Fruit fly (Drosophila melanogaster) whole organism, embryonic: ENCODE data around the gene CG5068.

Experiments used
- Awh ChIP-seq: fragments of 200-800 bp; sonication (Bioruptor generic); IDR thresholded peaks from 2 replicates; pipeline ENCODE4, ENCODE4 v1.3.6; 2022; ENCODE audit warnings: missing biosample characterization, missing genetic modification characterization
- CG10147 ChIP-seq: fragments of 200-800 bp; sonication (Bioruptor generic); optimal IDR thresholded peaks from 2 replicates; lab custom pipeline; 2019; ENCODE audit warnings: missing biosample characterization, mild to moderate bottlenecking, missing genetic modification characterization, moderate library complexity
- CG11695 ChIP-seq: fragments of 200-800 bp; sonication (Bioruptor generic); IDR thresholded peaks from 3 replicates; pipeline ENCODE4 v1.3.6; 2022; ENCODE audit warnings: missing biosample characterization, missing genetic modification characterization
- CG13624 ChIP-seq: fragments of 200-800 bp; sonication (Bioruptor generic); optimal IDR thresholded peaks from 2 replicates; lab custom pipeline; 2016; ENCODE audit warnings: missing biosample characterization, missing genetic modification characterization
- CG14014 ChIP-seq: fragments of 200-800 bp; sonication (Bioruptor generic); IDR thresholded peaks from 2 replicates; pipeline ENCODE4 v1.3.6; 2022; ENCODE audit warnings: missing biosample characterization, missing genetic modification characterization
- CG14441 ChIP-seq: fragments of 200-800 bp; sonication (Bioruptor generic); IDR thresholded peaks from 2 replicates; pipeline ENCODE4 v1.3.6; 2022; ENCODE audit warnings: missing biosample characterization, missing genetic modification characterization
- CG15696 ChIP-seq: fragments of 200-800 bp; sonication (Bioruptor generic); optimal IDR thresholded peaks from 2 replicates; lab custom pipeline; 2019; ENCODE audit warnings: missing biosample characterization, mild to moderate bottlenecking, missing genetic modification characterization, moderate library complexity
- CG17612 ChIP-seq: fragments of 200-800 bp; sonication (Bioruptor generic); IDR thresholded peaks from 2 replicates; pipeline ENCODE4 v1.3.6; 2022; ENCODE audit warnings: missing biosample characterization, missing genetic modification characterization
- CG18476 ChIP-seq: fragments of 200-800 bp; sonication (Bioruptor generic); optimal IDR thresholded peaks from 2 replicates; lab custom pipeline; 2016; ENCODE audit warnings: missing biosample characterization, mild to moderate bottlenecking, missing genetic modification characterization
- CG2199 ChIP-seq: fragments of 200-800 bp; sonication (Bioruptor generic); IDR thresholded peaks from 3 replicates; pipeline ENCODE4 v1.3.6; 2022; ENCODE audit warnings: missing biosample characterization, missing genetic modification characterization
- CG3281 ChIP-seq: fragments of 200-800 bp; sonication (Bioruptor generic); optimal IDR thresholded peaks from 3 replicates; lab custom pipeline; 2017; ENCODE audit warnings: missing biosample characterization, mild to moderate bottlenecking, missing genetic modification characterization
- CG33557 ChIP-seq: fragments of 200-800 bp; sonication (Bioruptor generic); optimal IDR thresholded peaks from 2 replicates; lab custom pipeline; 2019; ENCODE audit warnings: missing biosample characterization, mild to moderate bottlenecking, missing genetic modification characterization, moderate library complexity
- CG6272 ChIP-seq: fragments of 200-800 bp; sonication (Bioruptor generic); IDR thresholded peaks from 2 replicates; pipeline ENCODE4 v1.3.6; 2022; ENCODE audit warnings: missing biosample characterization, missing genetic modification characterization
- CG7556 ChIP-seq: fragments of 200-800 bp; sonication (Bioruptor generic); optimal IDR thresholded peaks from 2 replicates; lab custom pipeline; 2017; ENCODE audit warnings: missing biosample characterization, mild to moderate bottlenecking, missing genetic modification characterization
- CG9437 ChIP-seq: fragments of 200-800 bp; sonication (Bioruptor generic); optimal IDR thresholded peaks from 2 replicates; lab custom pipeline; 2018; ENCODE audit warnings: missing biosample characterization, mild to moderate bottlenecking, missing genetic modification characterization
- CrebB ChIP-seq: fragments of 200-800 bp; sonication (Bioruptor generic); optimal IDR thresholded peaks from 3 replicates; lab custom pipeline; 2018; ENCODE audit warnings: missing biosample characterization, mild to moderate bottlenecking, missing genetic modification characterization
- Dip2 ChIP-seq: fragments of 200-800 bp; sonication (Bioruptor generic); IDR thresholded peaks from 2 replicates; pipeline ENCODE4 v1.3.6; 2022; ENCODE audit warnings: missing biosample characterization, missing genetic modification characterization
- Dref ChIP-seq: fragments of 200-800 bp; sonication (Bioruptor generic); IDR thresholded peaks from 2 replicates; pipeline ENCODE4 v1.3.6; 2022; ENCODE audit warnings: missing biosample characterization, missing genetic modification characterization
- Fer3 ChIP-seq: fragments of 200-800 bp; sonication (Bioruptor generic); optimal IDR thresholded peaks from 2 replicates; lab custom pipeline; 2018; ENCODE audit warnings: missing biosample characterization, mild to moderate bottlenecking, missing genetic modification characterization, moderate library complexity
- GATAe ChIP-seq: fragments of 200-800 bp; sonication (Bioruptor generic); conservative IDR thresholded peaks from 2 replicates; pipeline ENCODE4 v1.3.6; 2022; ENCODE audit warnings: missing biosample characterization, missing genetic modification characterization
- Hr51 ChIP-seq, 2 experiments: fragments of 200-800 bp; sonication (Bioruptor generic); optimal IDR thresholded peaks; 2 replicates in 1 of 2; 3 replicates in 1 of 2; lab custom pipeline; 2016 to 2018; ENCODE audit warnings: missing biosample characterization in 2 of 2, missing genetic modification characterization in 2 of 2, mild to moderate bottlenecking in 1 of 2, moderate library complexity in 1 of 2
- MTF-1 ChIP-seq: fragments of 200-800 bp; sonication (Bioruptor generic); optimal IDR thresholded peaks from 2 replicates; lab custom pipeline; 2018; ENCODE audit warnings: missing biosample characterization, mild to moderate bottlenecking, missing genetic modification characterization, borderline replicate concordance
- Max ChIP-seq: fragments of 200-800 bp; sonication (Bioruptor generic); optimal IDR thresholded peaks from 2 replicates; lab custom pipeline; 2016; ENCODE audit warnings: missing biosample characterization, mild to moderate bottlenecking, missing genetic modification characterization
- Meics ChIP-seq: fragments of 200-800 bp; sonication (Bioruptor generic); optimal IDR thresholded peaks from 2 replicates; lab custom pipeline; 2017; ENCODE audit warnings: missing biosample characterization, mild to moderate bottlenecking, missing genetic modification characterization
- Mes4 ChIP-seq: fragments of 200-800 bp; sonication (Bioruptor generic); optimal IDR thresholded peaks from 2 replicates; lab custom pipeline; 2016; ENCODE audit warnings: missing biosample characterization, missing genetic modification characterization
- Nf-YB ChIP-seq: fragments of 200-800 bp; sonication (Bioruptor generic); optimal IDR thresholded peaks from 3 replicates; lab custom pipeline; 2019; ENCODE audit warnings: missing biosample characterization, mild to moderate bottlenecking, missing genetic modification characterization, moderate library complexity
- Sin3A ChIP-seq: fragments of >200 bp; optimal IDR thresholded peaks from 2 replicates; lab custom pipeline; 2018
- Sox102F ChIP-seq: fragments of 200-800 bp; sonication (Bioruptor generic); optimal IDR thresholded peaks from 2 replicates; lab custom pipeline; 2018; ENCODE audit warnings: missing biosample characterization, mild to moderate bottlenecking, missing genetic modification characterization, moderate library complexity
- al ChIP-seq: fragments of 200-800 bp; sonication (Bioruptor generic); IDR thresholded peaks from 2 replicates; pipeline ENCODE4 v1.3.6; 2022; ENCODE audit warnings: missing biosample characterization, missing genetic modification characterization
- aop ChIP-seq: fragments of 200-800 bp; sonication (Bioruptor generic); IDR thresholded peaks from 2 replicates; pipeline ENCODE4 v1.3.6; 2022; ENCODE audit warnings: missing biosample characterization, missing genetic modification characterization
- chif ChIP-seq, 2 experiments: fragments of 200-800 bp; sonication (Bioruptor generic); optimal IDR thresholded peaks; 3 replicates each; lab custom pipeline; 2016; ENCODE audit warnings: missing biosample characterization in 2 of 2, missing genetic modification characterization in 2 of 2
- cwo ChIP-seq: fragments of 200-800 bp; sonication (Bioruptor generic); optimal IDR thresholded peaks from 3 replicates; lab custom pipeline; 2017; ENCODE audit warnings: missing biosample characterization, missing genetic modification characterization, mild to moderate bottlenecking, moderate library complexity, missing genetic modification reagents
- dati ChIP-seq: fragments of 200-800 bp; sonication (Bioruptor generic); IDR thresholded peaks from 2 replicates; pipeline ENCODE4 v1.3.6; 2022; ENCODE audit warnings: missing biosample characterization, missing genetic modification characterization
- hth ChIP-seq: fragments of >200 bp; optimal IDR thresholded peaks from 2 replicates; lab custom pipeline; 2017; ENCODE audit warnings: inconsistent platforms
- maf-S ChIP-seq: fragments of 200-800 bp; sonication (Bioruptor generic); optimal IDR thresholded peaks from 2 replicates; lab custom pipeline; 2016; ENCODE audit warnings: missing biosample characterization, missing genetic modification characterization
- nmo ChIP-seq: fragments of 200-800 bp; sonication (Bioruptor generic); optimal IDR thresholded peaks from 2 replicates; lab custom pipeline; 2018; ENCODE audit warnings: missing biosample characterization, mild to moderate bottlenecking, missing genetic modification characterization, moderate library complexity
- p53 ChIP-seq: fragments of 200-800 bp; sonication (Bioruptor generic); optimal IDR thresholded peaks from 2 replicates; lab custom pipeline; 2016; ENCODE audit warnings: missing biosample characterization, missing genetic modification characterization
- pnt ChIP-seq: fragments of 200-800 bp; sonication (Bioruptor generic); optimal IDR thresholded peaks from 3 replicates; lab custom pipeline; 2016; ENCODE audit warnings: missing biosample characterization, missing genetic modification characterization
- prd ChIP-seq, 3 experiments: fragments of >200 bp in 2 of 3; fragments of 200-800 bp in 1 of 3; sonication (Bioruptor generic) in 1 of 3; optimal IDR thresholded peaks in 2 of 3; IDR thresholded peaks in 1 of 3; 2 replicates in 2 of 3; 3 replicates in 1 of 3; pipeline versions ENCODE4 v1.3.6 to Lab custom; 2017 to 2022; ENCODE audit warnings: missing biosample characterization in 1 of 3, missing genetic modification characterization in 1 of 3
- psq ChIP-seq: fragments of 200-800 bp; sonication (Bioruptor generic); optimal IDR thresholded peaks from 2 replicates; lab custom pipeline; 2017; ENCODE audit warnings: missing biosample characterization, missing genetic modification characterization
- ranshi ChIP-seq: fragments of 200-800 bp; sonication (Bioruptor generic); IDR thresholded peaks from 2 replicates; pipeline ENCODE4 v1.3.6; 2022; ENCODE audit warnings: missing biosample characterization, missing genetic modification characterization
- ro ChIP-seq: fragments of 200-800 bp; sonication (Bioruptor generic); IDR thresholded peaks from 2 replicates; pipeline ENCODE4 v1.3.6; 2022; ENCODE audit warnings: missing biosample characterization, missing genetic modification characterization
- salm ChIP-seq: fragments of 200-800 bp; sonication (Bioruptor generic); optimal IDR thresholded peaks from 2 replicates; lab custom pipeline; 2018; ENCODE audit warnings: missing biosample characterization, mild to moderate bottlenecking, missing genetic modification characterization
- sim ChIP-seq: fragments of 200-800 bp; sonication (Bioruptor generic); IDR thresholded peaks from 2 replicates; pipeline ENCODE4 v1.3.6; 2022; ENCODE audit warnings: missing biosample characterization, missing genetic modification characterization
- so ChIP-seq: fragments of 200-800 bp; sonication (Bioruptor generic); IDR thresholded peaks from 3 replicates; pipeline ENCODE4 v1.3.6; 2022; ENCODE audit warnings: missing biosample characterization, missing genetic modification characterization
- sqz ChIP-seq: fragments of 200-800 bp; sonication (Bioruptor generic); optimal IDR thresholded peaks from 3 replicates; lab custom pipeline; 2018; ENCODE audit warnings: missing biosample characterization, mild to moderate bottlenecking, missing genetic modification characterization
- trh ChIP-seq: fragments of 200-800 bp; sonication (Bioruptor generic); optimal IDR thresholded peaks from 2 replicates; lab custom pipeline; 2016; ENCODE audit warnings: missing biosample characterization, missing genetic modification characterization
- wor ChIP-seq: fragments of 200-800 bp; sonication (Bioruptor generic); IDR thresholded peaks from 2 replicates; pipeline ENCODE4 v1.3.6; 2022; ENCODE audit warnings: missing biosample characterization, missing genetic modification characterization
- zen ChIP-seq: fragments of 200-800 bp; sonication (Bioruptor generic); optimal IDR thresholded peaks from 3 replicates; lab custom pipeline; 2018; ENCODE audit warnings: missing biosample characterization, mild to moderate bottlenecking, missing genetic modification characterization, moderate library complexity

The CG5068 gene

dm6 chr3L:8974478-8975477 lies 11.7 kb upstream of the CG5068 start, which contains the start of the genes pix and Srp68 (continued):
- TF ChIP-seq maf-S (GFP tag; lab: Kevin White, UChicago) (peak; percentile 56), CG17612 (GFP tag; lab: Robert Waterston, UW) (no peak), CG14014 (no peak; the same call in 1 of the 2 replicates), Max (GFP tag; lab: Kevin White, UChicago) (peak; percentile 70), CG10147 (GFP tag; lab: Kevin White, UChicago) (peak; percentile 63), psq (GFP tag; lab: Kevin White, UChicago) (peak; percentile 3), Hr51 (GFP tag; optimal IDR thresholded peaks at IDR 0.05; lab: Kevin White, UChicago) (peak in 1 of 2 experiments; percentile 14), sqz (GFP tag; lab: Kevin White, UChicago) (no peak), Nf-YB (GFP tag; lab: Kevin White, UChicago) (no peak), aop (GFP tag; lab: Robert Waterston, UW) (no peak), CG33557 (GFP tag; lab: Kevin White, UChicago) (peak; percentile 75), Awh (no peak), pnt (no peak), al (GFP tag; lab: Robert Waterston, UW) (peak; percentile 43), sim (GFP tag; lab: Robert Waterston, UW) (no peak), CG9437 (GFP tag; lab: Kevin White, UChicago) (peak; percentile 62), Sox102F (no peak), CG11695 (no peak; the same call in 2 of the 3 replicates), Dref (GFP tag; lab: Robert Waterston, UW) (peak; percentile 61), trh (GFP tag; lab: Kevin White, UChicago) (no peak), GATAe (GFP tag; lab: Robert Waterston, UW) (no peak), ro (no peak), cwo (no peak), CG7556 (GFP tag; lab: Kevin White, UChicago) (peak; percentile 45), Dip2 (no peak), CG2199 (GFP tag; lab: Robert Waterston, UW) (no peak), MTF-1 (no peak), p53 (GFP tag; lab: Kevin White, UChicago) (peak; percentile 66), salm (tag; lab: Kevin White, UChicago) (no peak), dati (GFP tag; lab: Robert Waterston, UW) (no peak), CrebB (tag; lab: Kevin White, UChicago) (no peak), CG18476 (GFP tag; lab: Kevin White, UChicago) (peak; percentile 40), hth (lab: Kevin White, UChicago) (no peak), CG15696 (tag; lab: Kevin White, UChicago) (peak; percentile 66), CG13624 (GFP tag; lab: Kevin White, UChicago) (peak; percentile 63), Mes4 (GFP tag; lab: Kevin White, UChicago) (peak; percentile 1), wor (GFP tag; lab: Robert Waterston, UW) (no peak), ranshi (GFP tag; lab: Robert Waterston, UW) (peak; percentile 38; the same call in 1 of the 2 replicates), Sin3A (lab: Kevin White, UChicago) (peak; percentile 42), prd (optimal IDR thresholded peaks at IDR 0.05; lab: Kevin White, UChicago) (no peak), prd (GFP tag; IDR thresholded peaks at IDR 0.05; lab: Robert Waterston, UW) (peak; percentile 49), zen (tag; lab: Kevin White, UChicago) (peak; percentile 47), so (no peak), nmo (GFP tag; lab: Kevin White, UChicago) (peak; percentile 87), Fer3 (tag; lab: Kevin White, UChicago) (peak; percentile 47), CG3281 (GFP tag; lab: Kevin White, UChicago) (peak; percentile 46), Meics (GFP tag; lab: Kevin White, UChicago) (no peak), CG6272 (GFP tag; lab: Robert Waterston, UW) (peak; percentile 47; the same call in 1 of the 2 replicates), CG14441 (GFP tag; lab: Robert Waterston, UW) (no peak), chif (GFP tag; optimal IDR thresholded peaks at IDR 0.05; lab: Kevin White, UChicago) (peak; percentile 13 to 47)
